Fruit fly (Drosophila melanogaster): ENCODE measurements around the gene eya.

- TF ChIP-seq Myc (optimal IDR thresholded peaks at IDR 0.05) (no peak), ttk (optimal IDR thresholded peaks at IDR 0.05) (no peak), h (optimal IDR thresholded peaks at IDR 0.05) (no peak), psq (optimal IDR thresholded peaks at IDR 0.05) (no peak), insv (optimal IDR thresholded peaks at IDR 0.05) (no peak), Sin3A (optimal IDR thresholded peaks at IDR 0.05) (no peak)
Measured at dm6 chr2L:6534125-6534815, 12.5 kb downstream of the eya start.
